Fruit fly (Drosophila melanogaster) whole organism, wandering third instar larva: ENCODE results near the gene CG43938.
A peak's percentile ranks its signal among the peaks of the same experiment; 100 is the strongest.

Experiments used
- Abd-B ChIP-seq: fragments of >200 bp; optimal IDR thresholded peaks from 2 replicates; lab custom pipeline; 2017; ENCODE audit warnings: missing biosample characterization, missing genetic modification characterization
- CG32264 ChIP-seq: fragments of 200-800 bp; sonication (Bioruptor generic); optimal IDR thresholded peaks from 2 replicates; lab custom pipeline; 2016; ENCODE audit warnings: missing biosample characterization, missing genetic modification characterization
- CG9705 ChIP-seq: fragments of 200-800 bp; sonication (Bioruptor generic); optimal IDR thresholded peaks from 2 replicates; lab custom pipeline; 2018; ENCODE audit warnings: missing biosample characterization, mild to moderate bottlenecking, missing genetic modification characterization
- CrebA ChIP-seq: fragments of 200-800 bp; sonication (Bioruptor generic); optimal IDR thresholded peaks from 2 replicates; lab custom pipeline; 2016; ENCODE audit warnings: missing biosample characterization, mild to moderate bottlenecking, missing genetic modification characterization, borderline replicate concordance
- Dfd ChIP-seq: fragments of >200 bp; optimal IDR thresholded peaks from 2 replicates; lab custom pipeline; 2017; ENCODE audit warnings: missing biosample characterization, missing genetic modification characterization
- Dif ChIP-seq: fragments of 200-275, 200-300 bp; sonication (Bioruptor generic); optimal IDR thresholded peaks from 2 replicates; lab custom pipeline; 2018; ENCODE audit warnings: missing biosample characterization, missing genetic modification characterization; ENCODE audit not compliant: partially characterized antibody
- GATAd ChIP-seq: sonication (Bioruptor generic); optimal IDR thresholded peaks from 2 replicates; lab custom pipeline; 2016; ENCODE audit warnings: missing biosample characterization, missing genetic modification characterization
- HLH106 ChIP-seq: fragments of 200-800 bp; optimal IDR thresholded peaks from 3 replicates; lab custom pipeline; 2019; ENCODE audit warnings: missing biosample characterization, mild to moderate bottlenecking, missing genetic modification characterization, moderate library complexity
- Hnf4 ChIP-seq: fragments of 200-800 bp; sonication (Bioruptor generic); optimal IDR thresholded peaks from 2 replicates; lab custom pipeline; 2016; ENCODE audit warnings: missing biosample characterization, mild to moderate bottlenecking, missing genetic modification characterization
- Hr78 ChIP-seq: fragments of >200 bp; optimal IDR thresholded peaks from 2 replicates; lab custom pipeline; 2017; ENCODE audit warnings: missing biosample characterization, missing genetic modification characterization
- Hr83 ChIP-seq: fragments of 200-300 bp; sonication (Bioruptor generic); optimal IDR thresholded peaks from 2 replicates; lab custom pipeline; 2016; ENCODE audit warnings: missing biosample characterization, mild to moderate bottlenecking, missing genetic modification characterization, moderate library complexity; ENCODE audit not compliant: poor library complexity, severe bottlenecking
- Jra ChIP-seq: sonication (Bioruptor generic); optimal IDR thresholded peaks from 2 replicates; lab custom pipeline; 2016; ENCODE audit warnings: missing biosample characterization, missing genetic modification characterization
- Mio ChIP-seq: sonication (Bioruptor generic); optimal IDR thresholded peaks from 2 replicates; lab custom pipeline; 2016; ENCODE audit warnings: missing biosample characterization, missing genetic modification characterization
- Myc ChIP-seq: fragments of >200 bp; optimal IDR thresholded peaks from 2 replicates; lab custom pipeline; 2017
- N ChIP-seq: fragments of >200 bp; optimal IDR thresholded peaks from 2 replicates; lab custom pipeline; 2018; ENCODE audit warnings: missing biosample characterization, missing external identifiers, missing genetic modification characterization
- OdsH ChIP-seq: fragments of 200-800 bp; sonication (Bioruptor generic); optimal IDR thresholded peaks from 2 replicates; lab custom pipeline; 2016; ENCODE audit warnings: missing biosample characterization, mild to moderate bottlenecking, missing genetic modification characterization
- Rel ChIP-seq, 2 experiments: fragments of 200-800 bp; sonication (Bioruptor generic) in 1 of 2; optimal IDR thresholded peaks; 2 replicates in 1 of 2; 3 replicates in 1 of 2; lab custom pipeline; 2016 to 2019; ENCODE audit warnings: mild to moderate bottlenecking in 2 of 2, missing biosample characterization in 2 of 2, missing genetic modification characterization in 2 of 2, moderate library complexity in 1 of 2
- Sp1 ChIP-seq: fragments of 200-800 bp; sonication (Bioruptor generic); optimal IDR thresholded peaks from 3 replicates; lab custom pipeline; 2019; ENCODE audit warnings: missing biosample characterization, mild to moderate bottlenecking, missing genetic modification characterization, moderate library complexity
- Vsx2 ChIP-seq: fragments of 200-300, 225-300 bp; sonication (Bioruptor generic); optimal IDR thresholded peaks from 2 replicates; lab custom pipeline; 2018; ENCODE audit warnings: missing biosample characterization, missing genetic modification characterization; ENCODE audit not compliant: partially characterized antibody
- br ChIP-seq: fragments of 200-800 bp; sonication (Bioruptor generic); optimal IDR thresholded peaks from 2 replicates; lab custom pipeline; 2016; ENCODE audit warnings: missing biosample characterization, missing genetic modification characterization
- brk ChIP-seq: fragments of 200-800 bp; sonication (Bioruptor generic); optimal IDR thresholded peaks from 2 replicates; lab custom pipeline; 2016; ENCODE audit warnings: missing biosample characterization, mild to moderate bottlenecking, missing genetic modification characterization
- dl ChIP-seq, 2 experiments: fragments of 175-275, 200-275 bp in 1 of 2; fragments of 200-275 bp in 1 of 2; sonication (Bioruptor generic); optimal IDR thresholded peaks; lab custom pipeline; 2018; ENCODE audit warnings: mild to moderate bottlenecking in 2 of 2, missing biosample characterization in 2 of 2, missing genetic modification characterization in 2 of 2, moderate library complexity in 2 of 2; ENCODE audit not compliant: partially characterized antibody in 2 of 2, insufficient read depth in 1 of 2
- dmrt93B ChIP-seq: fragments of 200-800 bp; sonication (Bioruptor generic); optimal IDR thresholded peaks from 2 replicates; lab custom pipeline; 2018; ENCODE audit warnings: missing biosample characterization, mild to moderate bottlenecking, missing genetic modification characterization
- dsf ChIP-seq: sonication (Bioruptor generic); optimal IDR thresholded peaks from 2 replicates; lab custom pipeline; 2016; ENCODE audit warnings: missing biosample characterization, missing genetic modification characterization, borderline replicate concordance
- ey ChIP-seq: fragments of 200-800 bp; sonication (Bioruptor generic); optimal IDR thresholded peaks from 2 replicates; lab custom pipeline; 2016; ENCODE audit warnings: missing biosample characterization, missing genetic modification characterization
- foxo ChIP-seq, 2 experiments: fragments of 200-800 bp; sonication (Bioruptor generic); optimal IDR thresholded peaks; 2 replicates in 1 of 2; 3 replicates in 1 of 2; lab custom pipeline; 2016 to 2017; ENCODE audit warnings: missing biosample characterization in 2 of 2, missing genetic modification characterization in 2 of 2
- fru ChIP-seq: fragments of 200-800 bp; sonication (Bioruptor generic); optimal IDR thresholded peaks from 3 replicates; lab custom pipeline; 2016; ENCODE audit warnings: missing biosample characterization, mild to moderate bottlenecking, missing genetic modification characterization
- h ChIP-seq: fragments of 200-800 bp; sonication (Bioruptor generic); optimal IDR thresholded peaks from 3 replicates; lab custom pipeline; 2016; ENCODE audit warnings: missing biosample characterization, mild to moderate bottlenecking, missing genetic modification characterization
- jim ChIP-seq: fragments of 175-275, 200-325 bp; sonication (Bioruptor generic); optimal IDR thresholded peaks from 2 replicates; lab custom pipeline; 2016; ENCODE audit warnings: missing biosample characterization, mild to moderate bottlenecking, missing genetic modification characterization
- lola ChIP-seq: fragments of >200 bp; optimal IDR thresholded peaks from 2 replicates; lab custom pipeline; 2017; ENCODE audit warnings: missing biosample characterization, missing genetic modification characterization
- pan ChIP-seq: fragments of >200 bp; optimal IDR thresholded peaks from 2 replicates; lab custom pipeline; 2017
- psq ChIP-seq: fragments of 200-800 bp; sonication (Bioruptor generic); optimal IDR thresholded peaks from 3 replicates; lab custom pipeline; 2017; ENCODE audit warnings: missing biosample characterization, mild to moderate bottlenecking, missing genetic modification characterization, moderate library complexity
- rgr ChIP-seq: fragments of 200-800 bp; sonication (Bioruptor generic); optimal IDR thresholded peaks from 3 replicates; lab custom pipeline; 2016; ENCODE audit warnings: missing biosample characterization, mild to moderate bottlenecking, missing genetic modification characterization
- sage ChIP-seq: fragments of 200-800 bp; sonication (Bioruptor generic); optimal IDR thresholded peaks from 2 replicates; lab custom pipeline; 2016; ENCODE audit warnings: missing biosample characterization, mild to moderate bottlenecking, missing genetic modification characterization
- sv ChIP-seq: fragments of 200-800 bp; sonication (Bioruptor generic); optimal IDR thresholded peaks from 3 replicates; lab custom pipeline; 2016; ENCODE audit warnings: missing biosample characterization, missing genetic modification characterization
- tai ChIP-seq: sonication (Bioruptor generic); optimal IDR thresholded peaks from 2 replicates; lab custom pipeline; 2016; ENCODE audit warnings: missing biosample characterization, missing genetic modification characterization
- usp ChIP-seq: fragments of >200 bp; optimal IDR thresholded peaks from 2 replicates; lab custom pipeline; 2017; ENCODE audit warnings: missing biosample characterization, missing genetic modification characterization
- woc ChIP-seq: sonication (Bioruptor generic); optimal IDR thresholded peaks from 2 replicates; lab custom pipeline; 2016; ENCODE audit warnings: missing biosample characterization, mild to moderate bottlenecking, missing genetic modification characterization

The CG43938 gene

DNA sequence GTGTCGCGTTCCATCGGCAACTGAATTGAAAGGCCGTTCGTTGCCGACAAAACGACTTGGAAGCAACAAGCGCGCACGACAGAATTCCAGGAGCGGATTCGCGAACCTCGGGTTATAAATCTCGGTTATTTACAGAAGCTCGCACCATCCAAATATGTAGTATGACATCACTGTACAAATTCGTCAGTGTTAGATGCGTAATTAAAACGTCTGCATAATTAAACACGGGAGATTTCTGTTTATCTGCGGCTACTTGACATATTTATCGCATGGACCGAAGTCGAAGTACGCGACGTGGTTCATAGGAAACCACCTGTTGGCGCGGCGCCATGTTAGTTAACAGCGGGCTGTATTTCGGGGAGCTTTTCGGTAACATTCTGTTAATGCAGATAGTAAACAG is 50.5 kb downstream of the CG43938 start, which contains the start of gene Ac78C (continued):
- peak; percentile 46 for TF ChIP-seq GATAd
- no peak for TF ChIP-seq Rel (GFP tag; optimal IDR thresholded peaks at IDR 0.05; lab: Kevin White, UChicago)
- no peak for TF ChIP-seq Rel (tag; optimal IDR thresholded peaks at IDR 0.05; lab: Kevin White, UChicago)
- TF ChIP-seq tai (GFP tag; lab: Kevin White, UChicago), result no peak
- TF ChIP-seq brk (GFP tag; lab: Kevin White, UChicago), result no peak
- peak; percentile 62 for TF ChIP-seq CG32264 (GFP tag; lab: Kevin White, UChicago)
- TF ChIP-seq Sp1 (GFP tag; lab: Kevin White, UChicago), result peak; percentile 82
- TF ChIP-seq dl (GFP tag; optimal IDR thresholded peaks at IDR 0.05; lab: Kevin White, UChicago; ENCODE audit: insufficient read depth in 1 of 2, partially characterized antibody in 2 of 2), result no peak
- peak; percentile 56 to 89 for TF ChIP-seq foxo (GFP tag; optimal IDR thresholded peaks at IDR 0.05; lab: Kevin White, UChicago)
- peak; percentile 97 for TF ChIP-seq h (GFP tag; lab: Kevin White, UChicago)

DNA sequence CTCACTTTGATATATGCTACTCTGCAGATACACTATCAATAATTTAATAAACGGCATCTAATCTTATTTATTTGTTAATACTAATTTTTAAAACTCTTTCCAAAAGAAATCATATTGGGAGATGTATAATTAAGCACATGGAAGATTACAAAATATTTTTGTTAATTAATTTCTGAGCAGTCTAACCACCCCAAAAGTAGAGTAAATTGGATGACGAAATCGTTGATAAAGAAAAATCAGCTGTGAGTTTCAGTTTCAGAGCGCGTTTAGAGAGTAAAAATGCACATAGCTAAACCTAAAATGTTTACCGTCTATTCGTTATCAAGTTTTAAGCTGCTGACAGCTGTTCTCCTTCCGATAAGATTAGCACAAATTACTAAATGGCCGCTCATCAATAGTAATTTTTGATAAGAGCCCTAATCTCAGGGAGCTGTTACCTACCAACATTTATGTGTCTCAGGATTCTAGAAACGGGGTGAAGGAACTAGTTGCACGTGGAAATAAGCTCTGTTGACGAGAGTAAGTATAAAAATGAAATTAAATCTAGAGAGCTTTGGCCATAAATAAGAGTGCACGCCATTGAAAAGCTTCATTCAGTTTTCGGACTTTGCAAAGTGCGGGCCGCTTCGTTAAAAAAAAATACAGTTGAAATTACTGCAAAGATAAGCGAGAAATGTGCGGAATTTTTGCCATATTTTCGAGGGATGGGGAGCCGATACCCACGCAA is 51.2 kb downstream of the CG43938 start, which contains the start of the genes chb and AsnS:
Gene chb (plus strand): TSS at position 327 of the 727 bp plus-strand sequence.
Gene AsnS (plus strand): TSS at position 592 of the 727 bp plus-strand sequence.
- TF ChIP-seq fru (GFP tag; lab: Kevin White, UChicago) (peak; percentile 71), jim (GFP tag; lab: Kevin White, UChicago) (no peak), Hr83 (peak; percentile 35), Hr78 (GFP tag; lab: Kevin White, UChicago) (no peak), Hnf4 (GFP tag; lab: Kevin White, UChicago) (peak; percentile 82), Dfd (GFP tag; lab: Kevin White, UChicago) (no peak), h (GFP tag; lab: Kevin White, UChicago) (peak; percentile 87), br (GFP tag; lab: Kevin White, UChicago) (peak; percentile 77), Jra (peak; percentile 42), dmrt93B (GFP tag; lab: Kevin White, UChicago) (peak; percentile 52), psq (peak; percentile 65), Sp1 (GFP tag; lab: Kevin White, UChicago) (peak; percentile 88), usp (GFP tag; lab: Kevin White, UChicago) (no peak), CG9705 (no peak), brk (GFP tag; lab: Kevin White, UChicago) (peak; percentile 47), sage (GFP tag; lab: Kevin White, UChicago) (peak; percentile 38), pan (no peak), Dif (GFP tag; lab: Kevin White, UChicago) (no peak), Myc (no peak), CG32264 (GFP tag; lab: Kevin White, UChicago) (peak; percentile 64), dsf (GFP tag; lab: Kevin White, UChicago) (peak; percentile 44), foxo (GFP tag; optimal IDR thresholded peaks at IDR 0.05; lab: Kevin White, UChicago) (peak in 1 of 2 experiments; percentile 87), HLH106 (tag; lab: Kevin White, UChicago) (peak; percentile 87), Rel (GFP tag; optimal IDR thresholded peaks at IDR 0.05; lab: Kevin White, UChicago) (no peak), Rel (tag; optimal IDR thresholded peaks at IDR 0.05; lab: Kevin White, UChicago) (peak; percentile 9), OdsH (peak; percentile 86), dl (GFP tag; optimal IDR thresholded peaks at IDR 0.05; lab: Kevin White, UChicago; ENCODE audit: insufficient read depth in 1 of 2, partially characterized antibody in 2 of 2) (peak in 1 of 2 experiments; percentile 8), rgr (GFP tag; lab: Kevin White, UChicago) (peak; percentile 92), lola (no peak), Abd-B (GFP tag; lab: Kevin White, UChicago) (no peak), GATAd (no peak), Mio (GFP tag; lab: Kevin White, UChicago) (no peak), tai (GFP tag; lab: Kevin White, UChicago) (no peak), CrebA (GFP tag; lab: Kevin White, UChicago) (peak; percentile 41), woc (GFP tag; lab: Kevin White, UChicago) (peak; percentile 87), N (GFP tag; lab: Kevin White, UChicago) (no peak), Vsx2 (no peak), ey (GFP tag; lab: Kevin White, UChicago) (peak; percentile 83), sv (GFP tag; lab: Kevin White, UChicago) (no peak)
